Fruit fly (Drosophila melanogaster) whole organism, embryonic: Measurements from ENCODE around the gene Fatp1.
A peak's percentile ranks its signal among the peaks of the same experiment; 100 is the strongest.

Experiments
- Atf3 ChIP-seq: fragments of 200-800 bp; sonication (Bioruptor generic); optimal IDR thresholded peaks from 3 replicates; lab custom pipeline; 2016; ENCODE audit warnings: missing biosample characterization, missing genetic modification characterization
- CG12071 ChIP-seq: fragments of 200-800 bp; sonication (Bioruptor generic); optimal IDR thresholded peaks from 3 replicates; lab custom pipeline; 2018; ENCODE audit warnings: missing biosample characterization, mild to moderate bottlenecking, missing genetic modification characterization
- CG14441 ChIP-seq: fragments of 200-800 bp; sonication (Bioruptor generic); IDR thresholded peaks from 2 replicates; pipeline ENCODE4 v1.3.6; 2022; ENCODE audit warnings: missing biosample characterization, missing genetic modification characterization
- CG15073 ChIP-seq: fragments of 200-800 bp; sonication (Bioruptor generic); optimal IDR thresholded peaks from 2 replicates; lab custom pipeline; 2016; ENCODE audit warnings: missing biosample characterization, missing genetic modification characterization
- CG1529 ChIP-seq: fragments of 200-800 bp; sonication (Bioruptor generic); optimal IDR thresholded peaks from 3 replicates; lab custom pipeline; 2018; ENCODE audit warnings: missing biosample characterization, missing genetic modification characterization
- CG1603 ChIP-seq: fragments of 200-800 bp; sonication (Bioruptor generic); optimal IDR thresholded peaks from 2 replicates; lab custom pipeline; 2019; ENCODE audit warnings: missing biosample characterization, mild to moderate bottlenecking, missing genetic modification characterization, moderate library complexity
- CG1792 ChIP-seq: fragments of 200-800 bp; sonication (Bioruptor generic); optimal IDR thresholded peaks from 2 replicates; lab custom pipeline; 2016; ENCODE audit warnings: missing biosample characterization, missing genetic modification characterization
- CG18262 ChIP-seq: fragments of 200-800 bp; optimal IDR thresholded peaks from 3 replicates; lab custom pipeline; 2019; ENCODE audit warnings: missing biosample characterization, mild to moderate bottlenecking, missing genetic modification characterization, moderate library complexity
- CG18476 ChIP-seq: fragments of 200-800 bp; sonication (Bioruptor generic); optimal IDR thresholded peaks from 2 replicates; lab custom pipeline; 2016; ENCODE audit warnings: missing biosample characterization, mild to moderate bottlenecking, missing genetic modification characterization
- CG31388 ChIP-seq: fragments of 200-800 bp; sonication (Bioruptor generic); optimal IDR thresholded peaks from 2 replicates; lab custom pipeline; 2016; ENCODE audit warnings: missing biosample characterization, missing genetic modification characterization
- CG31441 ChIP-seq: fragments of 200-800 bp; sonication (Bioruptor generic); IDR thresholded peaks from 2 replicates; pipeline ENCODE4 v1.3.6; 2022; ENCODE audit warnings: missing biosample characterization, missing genetic modification characterization
- CG6689 ChIP-seq: fragments of 200-800 bp; sonication (Bioruptor generic); IDR thresholded peaks from 2 replicates; pipeline ENCODE4 v1.3.6; 2022; ENCODE audit warnings: missing biosample characterization, missing genetic modification characterization
- CG7556 ChIP-seq: fragments of 200-800 bp; sonication (Bioruptor generic); optimal IDR thresholded peaks from 2 replicates; lab custom pipeline; 2017; ENCODE audit warnings: missing biosample characterization, mild to moderate bottlenecking, missing genetic modification characterization
- CG7786 ChIP-seq: fragments of 200-800 bp; sonication (Bioruptor generic); optimal IDR thresholded peaks from 2 replicates; lab custom pipeline; 2016; ENCODE audit warnings: missing biosample characterization, missing genetic modification characterization
- CG8388 ChIP-seq: fragments of 200-800 bp; sonication (Bioruptor generic); optimal IDR thresholded peaks from 2 replicates; lab custom pipeline; 2019; ENCODE audit warnings: missing biosample characterization, mild to moderate bottlenecking, missing genetic modification characterization, moderate library complexity
- CG8765 ChIP-seq: fragments of 200-800 bp; sonication (Bioruptor generic); IDR thresholded peaks from 2 replicates; pipeline ENCODE4 v1.3.6; 2022; ENCODE audit warnings: missing biosample characterization, missing genetic modification characterization
- CTCF ChIP-seq: fragments of 200-800 bp; sonication (Bioruptor generic); optimal IDR thresholded peaks from 2 replicates; lab custom pipeline; 2017; ENCODE audit warnings: missing biosample characterization, mild to moderate bottlenecking, missing genetic modification characterization, moderate library complexity
- D ChIP-seq, 2 experiments: fragments of 200-800 bp in 1 of 2; fragments of >200 bp in 1 of 2; sonication (Bioruptor generic) in 1 of 2; optimal IDR thresholded peaks; 2 replicates in 1 of 2; 3 replicates in 1 of 2; lab custom pipeline; 2017; ENCODE audit warnings: mild to moderate bottlenecking in 1 of 2, missing biosample characterization in 1 of 2, missing genetic modification characterization in 1 of 2, missing genetic modification reagents in 1 of 2
- Dek ChIP-seq: fragments of 200-800 bp; sonication (Bioruptor generic); optimal IDR thresholded peaks from 3 replicates; lab custom pipeline; 2019; ENCODE audit warnings: missing biosample characterization, mild to moderate bottlenecking, missing genetic modification characterization, moderate library complexity
- Dip2 ChIP-seq: fragments of 200-800 bp; sonication (Bioruptor generic); IDR thresholded peaks from 2 replicates; pipeline ENCODE4 v1.3.6; 2022; ENCODE audit warnings: missing biosample characterization, missing genetic modification characterization
- Dll ChIP-seq: fragments of 200-800 bp; sonication (Bioruptor generic); IDR thresholded peaks from 4 replicates; pipeline ENCODE4 v1.3.6; 2022; ENCODE audit warnings: missing biosample characterization, missing genetic modification characterization; ENCODE audit not compliant: partially characterized antibody
- Fer1 ChIP-seq: fragments of 200-800 bp; sonication (Bioruptor generic); optimal IDR thresholded peaks from 2 replicates; lab custom pipeline; 2017; ENCODE audit warnings: missing biosample characterization, mild to moderate bottlenecking, missing genetic modification characterization
- Lim3 ChIP-seq: fragments of 200-800 bp; sonication (Bioruptor generic); IDR thresholded peaks from 2 replicates; pipeline ENCODE4 v1.3.6; 2022; ENCODE audit warnings: missing biosample characterization, missing genetic modification characterization
- Nf-YA ChIP-seq: fragments of 200-800 bp; sonication (Bioruptor generic); IDR thresholded peaks from 2 replicates; pipeline ENCODE4 v1.3.6; 2022; ENCODE audit warnings: missing biosample characterization, missing genetic modification characterization
- Nf-YB ChIP-seq: fragments of 200-800 bp; sonication (Bioruptor generic); optimal IDR thresholded peaks from 3 replicates; lab custom pipeline; 2019; ENCODE audit warnings: missing biosample characterization, mild to moderate bottlenecking, missing genetic modification characterization, moderate library complexity
- Rfx ChIP-seq: fragments of 200-800 bp; sonication (Bioruptor generic); IDR thresholded peaks from 2 replicates; pipeline ENCODE4 v1.3.6; 2022; ENCODE audit warnings: missing biosample characterization, missing genetic modification characterization
- Sox100B ChIP-seq: fragments of 200-800 bp; sonication (Bioruptor generic); optimal IDR thresholded peaks from 3 replicates; lab custom pipeline; 2018; ENCODE audit warnings: missing biosample characterization, mild to moderate bottlenecking, missing genetic modification characterization
- Spps ChIP-seq: fragments of 200-800 bp; sonication (Bioruptor generic); optimal IDR thresholded peaks from 2 replicates; lab custom pipeline; 2018; ENCODE audit warnings: missing biosample characterization, mild to moderate bottlenecking, missing genetic modification characterization
- Vsx1 ChIP-seq: fragments of 200-800 bp; sonication (Bioruptor generic); optimal IDR thresholded peaks from 2 replicates; lab custom pipeline; 2017; ENCODE audit warnings: missing biosample characterization, mild to moderate bottlenecking, missing genetic modification characterization, missing genetic modification reagents
- Xbp1 ChIP-seq: fragments of 200-800 bp; sonication (Bioruptor generic); optimal IDR thresholded peaks from 3 replicates; lab custom pipeline; 2016; ENCODE audit warnings: missing biosample characterization, mild to moderate bottlenecking, missing genetic modification characterization
- cas ChIP-seq: fragments of 200-800 bp; sonication (Bioruptor generic); IDR thresholded peaks from 2 replicates; pipeline ENCODE4 v1.3.6; 2022; ENCODE audit warnings: missing biosample characterization, missing genetic modification characterization
- chm ChIP-seq: fragments of 200-800 bp; sonication (Bioruptor generic); IDR thresholded peaks from 2 replicates; pipeline ENCODE4 v1.3.6; 2022; ENCODE audit warnings: missing biosample characterization, missing genetic modification characterization
- corto ChIP-seq: fragments of 200-800 bp; sonication (Bioruptor generic); optimal IDR thresholded peaks from 2 replicates; lab custom pipeline; 2016; ENCODE audit warnings: missing biosample characterization, mild to moderate bottlenecking, missing genetic modification characterization, moderate library complexity
- croc ChIP-seq: fragments of 200-800 bp; sonication (Bioruptor generic); conservative IDR thresholded peaks from 3 replicates; pipeline ENCODE4 v1.3.6; 2022; ENCODE audit warnings: missing biosample characterization, missing genetic modification characterization
- dati ChIP-seq: fragments of 200-800 bp; sonication (Bioruptor generic); IDR thresholded peaks from 2 replicates; pipeline ENCODE4 v1.3.6; 2022; ENCODE audit warnings: missing biosample characterization, missing genetic modification characterization
- disco-r ChIP-seq: fragments of 200-800 bp; sonication (Bioruptor generic); optimal IDR thresholded peaks from 2 replicates; lab custom pipeline; 2016; ENCODE audit warnings: missing biosample characterization, missing genetic modification characterization
- gcm ChIP-seq: fragments of 200-800 bp; sonication (Bioruptor generic); optimal IDR thresholded peaks from 2 replicates; lab custom pipeline; 2019; ENCODE audit warnings: missing biosample characterization, mild to moderate bottlenecking, missing genetic modification characterization, moderate library complexity
- gcm2 ChIP-seq: fragments of 200-800 bp; sonication (Bioruptor generic); optimal IDR thresholded peaks from 2 replicates; lab custom pipeline; 2016; ENCODE audit warnings: missing biosample characterization, missing genetic modification characterization
- gem ChIP-seq: fragments of 200-800 bp; sonication (Bioruptor generic); optimal IDR thresholded peaks from 2 replicates; lab custom pipeline; 2019; ENCODE audit warnings: missing biosample characterization, mild to moderate bottlenecking, missing genetic modification characterization, moderate library complexity
- ham ChIP-seq: fragments of 200-800 bp; sonication (Bioruptor generic); IDR thresholded peaks from 2 replicates; pipeline ENCODE4 v1.3.6; 2022; ENCODE audit warnings: missing biosample characterization, missing genetic modification characterization
- insv ChIP-seq, 2 experiments: fragments of 200-800 bp; sonication (Bioruptor generic); optimal IDR thresholded peaks; 3 replicates each; lab custom pipeline; 2016 to 2018; ENCODE audit warnings: missing biosample characterization in 2 of 2, missing genetic modification characterization in 2 of 2
- jumu ChIP-seq: fragments of 200-800 bp; sonication (Bioruptor generic); optimal IDR thresholded peaks from 3 replicates; lab custom pipeline; 2016; ENCODE audit warnings: missing biosample characterization, missing genetic modification characterization
- lola ChIP-seq, 3 experiments: fragments of >200 bp in 2 of 3; fragments of 200-800 bp in 1 of 3; sonication (Bioruptor generic) in 1 of 3; optimal IDR thresholded peaks; 2 replicates each; lab custom pipeline; 2017 to 2019; ENCODE audit warnings: missing biosample characterization in 3 of 3, missing genetic modification characterization in 3 of 3, mild to moderate bottlenecking in 1 of 3, moderate library complexity in 1 of 3
- mld ChIP-seq: fragments of 200-800 bp; sonication (Bioruptor generic); IDR thresholded peaks from 3 replicates; pipeline ENCODE4 v1.3.6; 2022; ENCODE audit warnings: missing biosample characterization, missing genetic modification characterization; ENCODE audit not compliant: partially characterized antibody
- nmo ChIP-seq: fragments of 200-800 bp; sonication (Bioruptor generic); optimal IDR thresholded peaks from 2 replicates; lab custom pipeline; 2018; ENCODE audit warnings: missing biosample characterization, mild to moderate bottlenecking, missing genetic modification characterization, moderate library complexity
- row ChIP-seq: fragments of 200-800 bp; sonication (Bioruptor generic); IDR thresholded peaks from 3 replicates; pipeline ENCODE4 v1.3.6; 2022; ENCODE audit warnings: missing biosample characterization, missing genetic modification characterization
- sisA ChIP-seq: fragments of 200-800 bp; sonication (Bioruptor generic); IDR thresholded peaks from 2 replicates; pipeline ENCODE4 v1.3.6; 2022; ENCODE audit warnings: missing biosample characterization, missing genetic modification characterization
- slp2 ChIP-seq: fragments of 200-800 bp; sonication (Bioruptor generic); optimal IDR thresholded peaks from 2 replicates; lab custom pipeline; 2016; ENCODE audit warnings: missing biosample characterization, missing genetic modification characterization
- sob ChIP-seq: fragments of 200-800 bp; sonication (Bioruptor generic); IDR thresholded peaks from 2 replicates; pipeline ENCODE4 v1.3.6; 2022; ENCODE audit warnings: missing biosample characterization, missing genetic modification characterization
- wek ChIP-seq: fragments of 200-800 bp; sonication (Bioruptor generic); optimal IDR thresholded peaks from 3 replicates; lab custom pipeline; 2018; ENCODE audit warnings: missing biosample characterization, mild to moderate bottlenecking, missing genetic modification characterization, moderate library complexity

Gene Fatp1

dm6 chr2L:10522174-10522893 is 5.3 kb upstream of the Fatp1 start (continued):
- TF ChIP-seq CG7556 (peak; percentile 86), CG8765 (GFP tag; lab: Robert Waterston, UW) (no peak), dati (GFP tag; lab: Robert Waterston, UW) (no peak), Dip2 (0 out of 2 replicates have a peak, but pooled peaks have one; percentile 26), CTCF (GFP tag; lab: Kevin White, UChicago) (no peak), Sox100B (GFP tag; lab: Kevin White, UChicago) (peak; percentile 68), D (optimal IDR thresholded peaks at IDR 0.05; lab: Kevin White, UChicago) (no peak), D (GFP tag; optimal IDR thresholded peaks at IDR 0.05; lab: Kevin White, UChicago) (peak; percentile 38), CG18476 (GFP tag; lab: Kevin White, UChicago) (no peak), CG1603 (tag; lab: Kevin White, UChicago) (no peak), CG7786 (GFP tag; lab: Kevin White, UChicago) (no peak), croc (GFP tag; lab: Robert Waterston, UW) (no peak; the same call in 2 of the 3 replicates), CG15073 (no peak), Spps (no peak), Atf3 (no peak), CG31388 (GFP tag; lab: Kevin White, UChicago) (peak; percentile 18), Dll (no peak), cas (GFP tag; lab: Robert Waterston, UW) (no peak), CG18262 (tag; lab: Kevin White, UChicago) (peak; percentile 65), chm (GFP tag; lab: Robert Waterston, UW) (no peak), CG14441 (GFP tag; lab: Robert Waterston, UW) (peak; percentile 74), lola (GFP tag; optimal IDR thresholded peaks at IDR 0.05; lab: Kevin White, UChicago) (no peak), Fer1 (GFP tag; lab: Kevin White, UChicago) (peak; percentile 63), CG31441 (GFP tag; lab: Robert Waterston, UW) (peak; percentile 50; the same call in 1 of the 2 replicates), ham (no peak), Vsx1 (GFP tag; lab: Kevin White, UChicago) (peak; percentile 4), corto (GFP tag; lab: Kevin White, UChicago) (no peak), insv (GFP tag; optimal IDR thresholded peaks at IDR 0.05; lab: Kevin White, UChicago) (no peak), CG1529 (GFP tag; lab: Kevin White, UChicago) (peak; percentile 13), row (GFP tag; lab: Robert Waterston, UW) (peak; percentile 84), sob (GFP tag; lab: Robert Waterston, UW) (peak; percentile 68; the same call in 1 of the 2 replicates), mld (no peak), wek (no peak), Nf-YB (GFP tag; lab: Kevin White, UChicago) (no peak), Dek (tag; lab: Kevin White, UChicago) (peak; percentile 28), CG1792 (GFP tag; lab: Kevin White, UChicago) (no peak), sisA (GFP tag; lab: Robert Waterston, UW) (no peak; the same call in 1 of the 2 replicates), gem (tag; lab: Kevin White, UChicago) (peak; percentile 81), Nf-YA (GFP tag; lab: Robert Waterston, UW) (no peak), CG8388 (GFP tag; lab: Kevin White, UChicago) (peak; percentile 21), slp2 (GFP tag; lab: Kevin White, UChicago) (no peak), disco-r (no peak), Xbp1 (GFP tag; lab: Kevin White, UChicago) (peak; percentile 65), Lim3 (GFP tag; lab: Robert Waterston, UW) (no peak), Rfx (peak; percentile 63), nmo (GFP tag; lab: Kevin White, UChicago) (peak; percentile 79), gcm2 (GFP tag; lab: Kevin White, UChicago) (no peak), jumu (GFP tag; lab: Kevin White, UChicago) (no peak), gcm (GFP tag; lab: Kevin White, UChicago) (peak; percentile 19), CG6689 (GFP tag; lab: Robert Waterston, UW) (peak; percentile 71; the same call in 1 of the 2 replicates), CG12071 (GFP tag; lab: Kevin White, UChicago) (no peak)
